Worm (Caenorhabditis elegans): Measurements from ENCODE around the gene C50F7.9.

ce11 chrIV:7724912-7725311, 6.9 kb downstream of the C50F7.9 start:
- TF ChIP-seq ama-1 (optimal IDR thresholded peaks at IDR 0.05) (no peak), ceh-13 (GFP tag; optimal IDR thresholded peaks at IDR 0.05) (no peak), tra-4 (tag; optimal IDR thresholded peaks at IDR 0.05) (no peak), sea-1 (GFP tag; conservative IDR thresholded peaks at IDR 0.05) (no peak), ceh-36 (tag; optimal IDR thresholded peaks at IDR 0.05) (no peak), tbx-11 (GFP tag; IDR thresholded peaks at IDR 0.05) (no peak), hmg-4 (GFP tag; optimal IDR thresholded peaks at IDR 0.05) (no peak), aly-1 (tag; optimal IDR thresholded peaks at IDR 0.05) (no peak), B0310.2 (tag; optimal IDR thresholded peaks at IDR 0.05) (no peak), F13C5.2 (tag; optimal IDR thresholded peaks at IDR 0.05) (no peak), flt-1 (GFP tag; IDR thresholded peaks at IDR 0.05) (no peak)

Data from whole organism, early embryonic.